Worm (Caenorhabditis elegans): ENCODE measurements around the gene Y73C8C.10.

Y73C8C.10 gene

ce11 chrV:3159252-3159651, 31.7 kb upstream of the Y73C8C.10 start, which contains the start of gene C36C5.12:
TSS of gene C36C5.12 (minus strand) at chrV:3159352.
- TF ChIP-seq elt-4 (tag; optimal IDR thresholded peaks at IDR 0.05) = no peak
- TF ChIP-seq ets-4 (tag; optimal IDR thresholded peaks at IDR 0.05) = no peak
- no peak for TF ChIP-seq hlh-13 (GFP tag; optimal IDR thresholded peaks at IDR 0.05)
- no peak for TF ChIP-seq unc-42 (tag; optimal IDR thresholded peaks at IDR 0.05)
- no peak for TF ChIP-seq elt-2 (tag; optimal IDR thresholded peaks at IDR 0.05)
- TF ChIP-seq ceh-24 (tag; optimal IDR thresholded peaks at IDR 0.05) = no peak
- no peak for TF ChIP-seq F13H6.1 (tag; optimal IDR thresholded peaks at IDR 0.05)
- no peak for TF ChIP-seq hlh-6 (tag; optimal IDR thresholded peaks at IDR 0.05)
- TF ChIP-seq ceh-48 (tag; optimal IDR thresholded peaks at IDR 0.05) = no peak
- TF ChIP-seq odd-2 (tag; optimal IDR thresholded peaks at IDR 0.05) = no peak
- TF ChIP-seq K02D7.2 (tag; optimal IDR thresholded peaks at IDR 0.05) = no peak
- TF ChIP-seq hlh-8 (tag; optimal IDR thresholded peaks at IDR 0.05) = no peak
- no peak for TF ChIP-seq ahr-1 (tag; optimal IDR thresholded peaks at IDR 0.05)
- no peak for TF ChIP-seq che-1 (tag; optimal IDR thresholded peaks at IDR 0.05)

- TF ChIP-seq ref-2 (tag; optimal IDR thresholded peaks at IDR 0.05) = no peak
These were observed 30.8 kb upstream of the Y73C8C.10 start for ce11 chrV:3158379-3158778.

- no peak for TF ChIP-seq pat-9 (tag; optimal IDR thresholded peaks at IDR 0.05)
- TF ChIP-seq pax-1 (tag; optimal IDR thresholded peaks at IDR 0.05) = no peak
- no peak for TF ChIP-seq ceh-22 (tag; optimal IDR thresholded peaks at IDR 0.05)
- no peak for TF ChIP-seq pag-3 (tag; optimal IDR thresholded peaks at IDR 0.05; ENCODE audit: borderline replicate concordance)
- TF ChIP-seq unc-3 (GFP tag; conservative IDR thresholded peaks at IDR 0.05) = no peak
- no peak for TF ChIP-seq unc-3 (tag; optimal IDR thresholded peaks at IDR 0.05)
- no peak for TF ChIP-seq unc-55 (GFP tag; optimal IDR thresholded peaks at IDR 0.05)
- TF ChIP-seq elt-2 (tag; optimal IDR thresholded peaks at IDR 0.05) = no peak
- TF ChIP-seq pqm-1 (tag; optimal IDR thresholded peaks at IDR 0.05) = no peak
- TF ChIP-seq npax-4 (tag; optimal IDR thresholded peaks at IDR 0.05) = no peak
- TF ChIP-seq unc-86 (tag; optimal IDR thresholded peaks at IDR 0.05) = no peak
- no peak for TF ChIP-seq eyg-1 (tag; optimal IDR thresholded peaks at IDR 0.05)
- TF ChIP-seq pros-1 (tag; optimal IDR thresholded peaks at IDR 0.05) = no peak
- TF ChIP-seq ceh-14 (tag; optimal IDR thresholded peaks at IDR 0.05) = no peak
- TF ChIP-seq ref-2 (tag; optimal IDR thresholded peaks at IDR 0.05) = no peak
- no peak for TF ChIP-seq ceh-9 (tag; optimal IDR thresholded peaks at IDR 0.05)
These were observed 29.2 kb upstream of the Y73C8C.10 start, which contains the start of gene exh-1 for ce11 chrV:3156786-3157185. TSS of gene exh-1 (plus strand) at chrV:3157086.

- TF ChIP-seq unc-3 (GFP tag; conservative IDR thresholded peaks at IDR 0.05) = no peak
- no peak for TF ChIP-seq unc-3 (tag; optimal IDR thresholded peaks at IDR 0.05)
- no peak for TF ChIP-seq madf-2 (tag; optimal IDR thresholded peaks at IDR 0.05)
- TF ChIP-seq ceh-22 (tag; optimal IDR thresholded peaks at IDR 0.05) = no peak
- no peak for TF ChIP-seq fkh-6 (tag; optimal IDR thresholded peaks at IDR 0.05)
- no peak for TF ChIP-seq elt-4 (tag; optimal IDR thresholded peaks at IDR 0.05)
- TF ChIP-seq ceh-2 (tag; optimal IDR thresholded peaks at IDR 0.05) = no peak
- TF ChIP-seq elt-2 (tag; optimal IDR thresholded peaks at IDR 0.05) = no peak
- no peak for TF ChIP-seq hlh-15 (tag; optimal IDR thresholded peaks at IDR 0.05)
- TF ChIP-seq ceh-24 (tag; optimal IDR thresholded peaks at IDR 0.05) = no peak
These were observed 27.5 kb upstream of the Y73C8C.10 start, which contains the start of gene srab-7 for ce11 chrV:3155072-3155471. TSS of gene srab-7 (minus strand) at chrV:3155172.

ce11 chrV:3151862-3152261, 24.3 kb upstream of the Y73C8C.10 start, which contains the start of gene srab-6:
TSS of gene srab-6 (minus strand) at chrV:3151962.
- TF ChIP-seq F13H6.1 (tag; optimal IDR thresholded peaks at IDR 0.05) (no peak), ceh-30 (tag; optimal IDR thresholded peaks at IDR 0.05) (no peak), hlh-15 (tag; optimal IDR thresholded peaks at IDR 0.05) (no peak)
